Worm (Caenorhabditis elegans): ENCODE results near the gene F32D1.7.

Gene F32D1.7

ce11 chrV:4371309-4371933 lies 4.6 kb downstream of the F32D1.7 start, which contains the start of the genes gmpr-1 and fipp-1:
Gene gmpr-1, minus strand, starts transcription at chrV:4371383.
Gene fipp-1, plus strand, starts transcription at chrV:4371807.
- TF ChIP-seq crh-2 (tag; optimal IDR thresholded peaks at IDR 0.05): peak; percentile 65
- TF ChIP-seq C34F6.9 (tag; optimal IDR thresholded peaks at IDR 0.05): peak; percentile 60
- no peak for TF ChIP-seq nhr-23 (tag; optimal IDR thresholded peaks at IDR 0.05)
- no peak for TF ChIP-seq peb-1 (tag; optimal IDR thresholded peaks at IDR 0.05)
- TF ChIP-seq nhr-237 (tag; optimal IDR thresholded peaks at IDR 0.05): no peak
- no peak for TF ChIP-seq ceh-16 (tag; optimal IDR thresholded peaks at IDR 0.05)
- no peak for TF ChIP-seq alr-1 (tag; optimal IDR thresholded peaks at IDR 0.05)
- TF ChIP-seq nhr-11 (tag; optimal IDR thresholded peaks at IDR 0.05): no peak
- TF ChIP-seq skn-1 (tag; optimal IDR thresholded peaks at IDR 0.05): no peak
- peak; percentile 40 to 77 for TF ChIP-seq lsy-2 (tag; optimal IDR thresholded peaks at IDR 0.05)
- TF ChIP-seq nhr-129 (tag; optimal IDR thresholded peaks at IDR 0.05): peak; percentile 38
- TF ChIP-seq F13H6.1 (tag; optimal IDR thresholded peaks at IDR 0.05): peak; percentile 40
- peak; percentile 39 for TF ChIP-seq mab-5 (tag; optimal IDR thresholded peaks at IDR 0.05)
- no peak for TF ChIP-seq zag-1 (tag; optimal IDR thresholded peaks at IDR 0.05)
- TF ChIP-seq unc-39 (tag; optimal IDR thresholded peaks at IDR 0.05): no peak
- TF ChIP-seq nhr-25 (tag; optimal IDR thresholded peaks at IDR 0.05): peak; percentile 57
- peak; percentile 79 for TF ChIP-seq unc-55 (GFP tag; optimal IDR thresholded peaks at IDR 0.05)
- peak; percentile 16 for TF ChIP-seq sma-9 (GFP tag; optimal IDR thresholded peaks at IDR 0.05)
- no peak for TF ChIP-seq sma-9 (tag; optimal IDR thresholded peaks at IDR 0.05)
- TF ChIP-seq egl-27 (tag; optimal IDR thresholded peaks at IDR 0.05): peak; percentile 27
- TF ChIP-seq nhr-6 (tag; optimal IDR thresholded peaks at IDR 0.05): peak; percentile 27
- no peak for TF ChIP-seq lin-11 (tag; optimal IDR thresholded peaks at IDR 0.05)
- peak; percentile 36 for TF ChIP-seq sma-3 (GFP tag; optimal IDR thresholded peaks at IDR 0.05)
- TF ChIP-seq gmeb-1 (tag; optimal IDR thresholded peaks at IDR 0.05): peak; percentile 73
- no peak for TF ChIP-seq fos-1 (tag; optimal IDR thresholded peaks at IDR 0.05)

ce11 chrV:4370515-4370914 lies 5.5 kb downstream of the F32D1.7 start:
- no peak for TF ChIP-seq ama-1 (optimal IDR thresholded peaks at IDR 0.05)
- no peak for TF ChIP-seq nhr-11 (tag; optimal IDR thresholded peaks at IDR 0.05)
- no peak for TF ChIP-seq nhr-10 (tag; optimal IDR thresholded peaks at IDR 0.05)
- no peak for TF ChIP-seq nhr-21 (tag; optimal IDR thresholded peaks at IDR 0.05)
- no peak for TF ChIP-seq lsy-2 (tag; optimal IDR thresholded peaks at IDR 0.05)
- no peak for TF ChIP-seq nhr-129 (tag; optimal IDR thresholded peaks at IDR 0.05)
- no peak for TF ChIP-seq C34F6.9 (tag; optimal IDR thresholded peaks at IDR 0.05)
- TF ChIP-seq fos-1 (tag; optimal IDR thresholded peaks at IDR 0.05): no peak
- no peak for TF ChIP-seq ztf-1 (GFP tag; conservative IDR thresholded peaks at IDR 0.05)
- TF ChIP-seq elt-3 (tag; optimal IDR thresholded peaks at IDR 0.05): no peak
- no peak for TF ChIP-seq R02D3.7 (tag; optimal IDR thresholded peaks at IDR 0.05)
- no peak for TF ChIP-seq gmeb-1 (tag; optimal IDR thresholded peaks at IDR 0.05)
- no peak for TF ChIP-seq elt-1 (tag; optimal IDR thresholded peaks at IDR 0.05)
- TF ChIP-seq crh-2 (tag; optimal IDR thresholded peaks at IDR 0.05): no peak
- TF ChIP-seq snpc-4 (tag; optimal IDR thresholded peaks at IDR 0.05): no peak
- no peak for TF ChIP-seq nhr-237 (tag; optimal IDR thresholded peaks at IDR 0.05)
- no peak for TF ChIP-seq unc-55 (GFP tag; optimal IDR thresholded peaks at IDR 0.05)
- TF ChIP-seq skn-1 (tag; optimal IDR thresholded peaks at IDR 0.05): no peak

ce11 chrV:4366440-4366839 lies 9.5 kb downstream of the F32D1.7 start, which contains the start of gene F32D1.11:
Gene F32D1.11, minus strand, starts transcription at chrV:4366540.
- TF ChIP-seq unc-39 (tag; optimal IDR thresholded peaks at IDR 0.05): no peak
- TF ChIP-seq unc-62 (GFP tag; optimal IDR thresholded peaks at IDR 0.05): no peak
- no peak for TF ChIP-seq crh-2 (tag; optimal IDR thresholded peaks at IDR 0.05)
- no peak for TF ChIP-seq skn-1 (tag; optimal IDR thresholded peaks at IDR 0.05)
- no peak for TF ChIP-seq aly-2 (tag; optimal IDR thresholded peaks at IDR 0.05)
- no peak for TF ChIP-seq nhr-129 (tag; optimal IDR thresholded peaks at IDR 0.05)
- no peak for TF ChIP-seq nhr-237 (tag; optimal IDR thresholded peaks at IDR 0.05)
- TF ChIP-seq mdl-1 (tag; optimal IDR thresholded peaks at IDR 0.05): no peak
- no peak for TF ChIP-seq nhr-77 (tag; optimal IDR thresholded peaks at IDR 0.05)
- TF ChIP-seq gmeb-1 (tag; optimal IDR thresholded peaks at IDR 0.05): no peak
- no peak for TF ChIP-seq fos-1 (tag; optimal IDR thresholded peaks at IDR 0.05)
- no peak for TF ChIP-seq lin-13 (GFP tag; optimal IDR thresholded peaks at IDR 0.05)
- no peak for TF ChIP-seq nhr-11 (tag; optimal IDR thresholded peaks at IDR 0.05)
